Fruit fly (Drosophila melanogaster) whole organism, embryonic: Measurements from ENCODE around the gene CG31321.
A peak's percentile ranks its signal among the peaks of the same experiment; 100 is the strongest.

ENCODE experiments used
- Atf-2 ChIP-seq: fragments of 200-800 bp; sonication (Bioruptor generic); optimal IDR thresholded peaks from 2 replicates; lab custom pipeline; 2016; ENCODE audit warnings: missing biosample characterization, missing genetic modification characterization
- Bteb2 ChIP-seq: fragments of 200-800 bp; sonication (Bioruptor generic); optimal IDR thresholded peaks from 2 replicates; lab custom pipeline; 2016; ENCODE audit warnings: missing biosample characterization, missing genetic modification characterization
- CG10366 ChIP-seq: fragments of 200-800 bp; sonication (Bioruptor generic); IDR thresholded peaks from 2 replicates; pipeline ENCODE4 v1.3.6; 2022; ENCODE audit warnings: missing biosample characterization, missing genetic modification characterization
- CG10543 ChIP-seq: fragments of 200-800 bp; sonication (Bioruptor generic); optimal IDR thresholded peaks from 3 replicates; lab custom pipeline; 2017; ENCODE audit warnings: missing biosample characterization, mild to moderate bottlenecking, missing genetic modification characterization, moderate library complexity
- CG11456 ChIP-seq: fragments of 200-800 bp; sonication (Bioruptor generic); IDR thresholded peaks from 3 replicates; pipeline ENCODE4 v1.3.6; 2022; ENCODE audit warnings: missing biosample characterization, missing genetic modification characterization
- CG12236 ChIP-seq: fragments of 200-800 bp; sonication (Bioruptor generic); optimal IDR thresholded peaks from 2 replicates; lab custom pipeline; 2016; ENCODE audit warnings: missing biosample characterization, missing genetic modification characterization
- CG13296 ChIP-seq: fragments of 200-800 bp; sonication (Bioruptor generic); optimal IDR thresholded peaks from 3 replicates; lab custom pipeline; 2018; ENCODE audit warnings: missing biosample characterization, mild to moderate bottlenecking, missing genetic modification characterization
- CG13775 ChIP-seq: fragments of 200-800 bp; sonication (Bioruptor generic); optimal IDR thresholded peaks from 3 replicates; lab custom pipeline; 2017; ENCODE audit warnings: missing biosample characterization, mild to moderate bottlenecking, missing genetic modification characterization
- CG14860 ChIP-seq: fragments of 200-800 bp; sonication (Bioruptor generic); IDR thresholded peaks from 3 replicates; pipeline ENCODE4 v1.3.6; 2022; ENCODE audit warnings: missing biosample characterization, missing genetic modification characterization; ENCODE audit not compliant: partially characterized antibody
- CG17829 ChIP-seq: fragments of 200-800 bp; optimal IDR thresholded peaks from 2 replicates; lab custom pipeline; 2019; ENCODE audit warnings: missing biosample characterization, mild to moderate bottlenecking, missing genetic modification characterization, moderate library complexity
- CG1832 ChIP-seq: fragments of 200-800 bp; sonication (Bioruptor generic); optimal IDR thresholded peaks from 2 replicates; lab custom pipeline; 2017; ENCODE audit warnings: missing biosample characterization, mild to moderate bottlenecking, missing genetic modification characterization, inconsistent platforms
- CG2116 ChIP-seq: fragments of 200-800 bp; sonication (Bioruptor generic); optimal IDR thresholded peaks from 3 replicates; lab custom pipeline; 2018; ENCODE audit warnings: missing biosample characterization, mild to moderate bottlenecking, missing genetic modification characterization
- CG2202 ChIP-seq: fragments of 200-800 bp; sonication (Bioruptor generic); optimal IDR thresholded peaks from 2 replicates; lab custom pipeline; 2018; ENCODE audit warnings: missing biosample characterization, mild to moderate bottlenecking, missing genetic modification characterization
- CG32532 ChIP-seq: fragments of 200-800 bp; sonication (Bioruptor generic); IDR thresholded peaks from 2 replicates; pipeline ENCODE4 v1.3.6; 2022; ENCODE audit warnings: missing biosample characterization, missing genetic modification characterization
- CG4282 ChIP-seq: fragments of 200-800 bp; sonication (Bioruptor generic); optimal IDR thresholded peaks from 2 replicates; lab custom pipeline; 2016; ENCODE audit warnings: missing biosample characterization, missing genetic modification characterization
- CG6854 ChIP-seq: fragments of 200-800 bp; sonication (Bioruptor generic); optimal IDR thresholded peaks from 3 replicates; lab custom pipeline; 2017; ENCODE audit warnings: missing biosample characterization, mild to moderate bottlenecking, missing genetic modification characterization
- CG7357 ChIP-seq: fragments of 200-800 bp; sonication (Bioruptor generic); IDR thresholded peaks from 3 replicates; pipeline ENCODE4 v1.3.6; 2022; ENCODE audit warnings: missing biosample characterization, missing genetic modification characterization
- CG8924 ChIP-seq: fragments of 200-800 bp; optimal IDR thresholded peaks from 3 replicates; lab custom pipeline; 2019; ENCODE audit warnings: missing biosample characterization, mild to moderate bottlenecking, missing genetic modification characterization, moderate library complexity
- CG9215 ChIP-seq: fragments of 200-800 bp; sonication (Bioruptor generic); IDR thresholded peaks from 2 replicates; pipeline ENCODE4 v1.3.6; 2022; ENCODE audit warnings: missing biosample characterization, missing genetic modification characterization
- CG9876 ChIP-seq: fragments of 200-800 bp; sonication (Bioruptor generic); optimal IDR thresholded peaks from 2 replicates; lab custom pipeline; 2016; ENCODE audit warnings: missing biosample characterization, missing genetic modification characterization
- Dbx ChIP-seq: fragments of 200-800 bp; sonication (Bioruptor generic); IDR thresholded peaks from 3 replicates; pipeline ENCODE4 v1.3.6; 2022; ENCODE audit warnings: missing biosample characterization, missing genetic modification characterization
- Elba2 ChIP-seq: fragments of 200-800 bp; sonication (Bioruptor generic); optimal IDR thresholded peaks from 3 replicates; lab custom pipeline; 2016; ENCODE audit warnings: missing biosample characterization, missing genetic modification characterization
- Ets65A ChIP-seq: fragments of 200-800 bp; sonication (Bioruptor generic); peaks from one replicate; lab custom pipeline; 2016; ENCODE audit warnings: missing biosample characterization, missing genetic modification characterization
- Ets97D ChIP-seq: fragments of 200-800 bp; sonication (Bioruptor generic); optimal IDR thresholded peaks from 3 replicates; lab custom pipeline; 2016; ENCODE audit warnings: missing biosample characterization, missing genetic modification characterization
- Fer2 ChIP-seq: fragments of 200-800 bp; sonication (Bioruptor generic); optimal IDR thresholded peaks from 2 replicates; lab custom pipeline; 2018; ENCODE audit warnings: missing biosample characterization, mild to moderate bottlenecking, missing genetic modification characterization, moderate library complexity
- Hr3 ChIP-seq: fragments of 200-800 bp; sonication (Bioruptor generic); optimal IDR thresholded peaks from 3 replicates; lab custom pipeline; 2016; ENCODE audit warnings: missing biosample characterization, missing genetic modification characterization
- MESR4 ChIP-seq: fragments of 200-800 bp; sonication (Bioruptor generic); optimal IDR thresholded peaks from 2 replicates; lab custom pipeline; 2018; ENCODE audit warnings: missing biosample characterization, mild to moderate bottlenecking, missing genetic modification characterization, moderate library complexity
- Myb ChIP-seq: fragments of 200-800 bp; sonication (Bioruptor generic); optimal IDR thresholded peaks from 2 replicates; lab custom pipeline; 2016; ENCODE audit warnings: missing biosample characterization, missing genetic modification characterization
- Nf-YA ChIP-seq: fragments of 200-800 bp; sonication (Bioruptor generic); IDR thresholded peaks from 2 replicates; pipeline ENCODE4 v1.3.6; 2022; ENCODE audit warnings: missing biosample characterization, missing genetic modification characterization
- Nf-YB ChIP-seq: fragments of 200-800 bp; sonication (Bioruptor generic); optimal IDR thresholded peaks from 3 replicates; lab custom pipeline; 2019; ENCODE audit warnings: missing biosample characterization, mild to moderate bottlenecking, missing genetic modification characterization, moderate library complexity
- Scr ChIP-seq: fragments of 200-800 bp; sonication (Bioruptor generic); IDR thresholded peaks from 2 replicates; pipeline ENCODE4 v1.3.6; 2022; ENCODE audit warnings: missing biosample characterization, missing genetic modification characterization; ENCODE audit not compliant: partially characterized antibody
- aop ChIP-seq: fragments of 200-800 bp; sonication (Bioruptor generic); IDR thresholded peaks from 2 replicates; pipeline ENCODE4 v1.3.6; 2022; ENCODE audit warnings: missing biosample characterization, missing genetic modification characterization
- ara ChIP-seq: fragments of 200-800 bp; sonication (Bioruptor generic); IDR thresholded peaks from 2 replicates; pipeline ENCODE4 v1.3.6; 2022; ENCODE audit warnings: missing biosample characterization, missing genetic modification characterization
- chif ChIP-seq, 2 experiments: fragments of 200-800 bp; sonication (Bioruptor generic); optimal IDR thresholded peaks; 3 replicates each; lab custom pipeline; 2016; ENCODE audit warnings: missing biosample characterization in 2 of 2, missing genetic modification characterization in 2 of 2
- chinmo ChIP-seq: fragments of 200-800 bp; sonication (Bioruptor generic); IDR thresholded peaks from 4 replicates; pipeline ENCODE4 v1.3.6; 2022; ENCODE audit warnings: missing biosample characterization, missing genetic modification characterization; ENCODE audit not compliant: partially characterized antibody
- dimm ChIP-seq: fragments of 200-800 bp; sonication (Bioruptor generic); IDR thresholded peaks from 2 replicates; pipeline ENCODE4 v1.3.6; 2022; ENCODE audit warnings: missing biosample characterization, missing genetic modification characterization
- ems ChIP-seq: fragments of 200-800 bp; sonication (Bioruptor generic); optimal IDR thresholded peaks from 3 replicates; lab custom pipeline; 2016; ENCODE audit warnings: missing biosample characterization, missing genetic modification characterization
- fd3F ChIP-seq: fragments of 200-800 bp; sonication (Bioruptor generic); optimal IDR thresholded peaks from 2 replicates; lab custom pipeline; 2018; ENCODE audit warnings: missing biosample characterization, mild to moderate bottlenecking, missing genetic modification characterization, moderate library complexity
- grau ChIP-seq: fragments of 200-800 bp; optimal IDR thresholded peaks from 3 replicates; lab custom pipeline; 2019; ENCODE audit warnings: missing biosample characterization, mild to moderate bottlenecking, missing genetic modification characterization, moderate library complexity
- grn ChIP-seq: fragments of 200-800 bp; sonication (Bioruptor generic); optimal IDR thresholded peaks from 3 replicates; lab custom pipeline; 2017; ENCODE audit warnings: missing biosample characterization, missing genetic modification characterization
- hth ChIP-seq: fragments of >200 bp; optimal IDR thresholded peaks from 2 replicates; lab custom pipeline; 2017; ENCODE audit warnings: inconsistent platforms
- insv ChIP-seq, 2 experiments: fragments of 200-800 bp; sonication (Bioruptor generic); optimal IDR thresholded peaks; 3 replicates each; lab custom pipeline; 2016 to 2018; ENCODE audit warnings: missing biosample characterization in 2 of 2, missing genetic modification characterization in 2 of 2
- knrl ChIP-seq: fragments of 200-800 bp; sonication (Bioruptor generic); IDR thresholded peaks from 3 replicates; pipeline ENCODE4 v1.3.6; 2022; ENCODE audit warnings: missing biosample characterization, missing genetic modification characterization; ENCODE audit not compliant: partially characterized antibody
- lilli ChIP-seq: fragments of 200-800 bp; sonication (Bioruptor generic); optimal IDR thresholded peaks from 3 replicates; lab custom pipeline; 2016; ENCODE audit warnings: missing biosample characterization, missing genetic modification characterization
- lola ChIP-seq, 3 experiments: fragments of >200 bp in 2 of 3; fragments of 200-800 bp in 1 of 3; sonication (Bioruptor generic) in 1 of 3; optimal IDR thresholded peaks; 2 replicates each; lab custom pipeline; 2017 to 2019; ENCODE audit warnings: missing biosample characterization in 3 of 3, missing genetic modification characterization in 3 of 3, mild to moderate bottlenecking in 1 of 3, moderate library complexity in 1 of 3
- nmo ChIP-seq: fragments of 200-800 bp; sonication (Bioruptor generic); optimal IDR thresholded peaks from 2 replicates; lab custom pipeline; 2018; ENCODE audit warnings: missing biosample characterization, mild to moderate bottlenecking, missing genetic modification characterization, moderate library complexity
- pzg ChIP-seq: fragments of 200-800 bp; sonication (Bioruptor generic); optimal IDR thresholded peaks from 3 replicates; lab custom pipeline; 2018; ENCODE audit warnings: missing biosample characterization, mild to moderate bottlenecking, missing genetic modification characterization, moderate library complexity
- run ChIP-seq: fragments of 200-800 bp; sonication (Bioruptor generic); optimal IDR thresholded peaks from 3 replicates; lab custom pipeline; 2018; ENCODE audit warnings: missing biosample characterization, mild to moderate bottlenecking, missing genetic modification characterization
- schlank ChIP-seq: fragments of 200-800 bp; sonication (Bioruptor generic); optimal IDR thresholded peaks from 2 replicates; lab custom pipeline; 2018; ENCODE audit warnings: missing biosample characterization, mild to moderate bottlenecking, missing genetic modification characterization
- sd ChIP-seq: fragments of 200-800 bp; sonication (Bioruptor generic); optimal IDR thresholded peaks from 3 replicates; lab custom pipeline; 2018; ENCODE audit warnings: missing biosample characterization, mild to moderate bottlenecking, missing genetic modification characterization, moderate library complexity
- sug ChIP-seq: fragments of 200-800 bp; optimal IDR thresholded peaks from 2 replicates; lab custom pipeline; 2019; ENCODE audit warnings: missing biosample characterization, mild to moderate bottlenecking, missing genetic modification characterization, moderate library complexity

The CG31321 gene

DNA sequence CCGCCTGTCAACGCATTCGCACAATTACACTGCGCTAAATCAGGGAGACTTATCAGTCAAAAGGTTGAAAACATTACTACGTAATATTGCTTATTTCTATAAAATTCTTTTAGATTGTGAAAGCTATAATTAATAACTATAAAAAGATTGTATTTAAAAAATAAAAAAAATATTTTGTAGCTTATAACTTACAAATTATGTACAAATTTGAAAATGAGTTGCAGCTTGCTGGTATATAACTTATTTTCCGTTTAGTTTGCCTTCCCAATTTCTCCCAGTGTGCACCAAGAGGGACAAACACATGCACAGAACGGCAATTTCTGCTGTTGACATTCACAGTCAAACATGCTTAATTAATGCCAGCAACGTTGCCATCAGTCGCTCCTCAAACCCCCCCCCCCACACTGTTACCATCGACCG lies 43.6 kb downstream of the CG31321 start (continued):
- TF ChIP-seq grau (peak; percentile 76), CG17829 (tag; lab: Kevin White, UChicago) (peak; percentile 84), CG7357 (GFP tag; lab: Robert Waterston, UW) (peak; percentile 64; the same call in 1 of the 3 replicates), sug (tag; lab: Kevin White, UChicago) (peak; percentile 60), Myb (GFP tag; lab: Kevin White, UChicago) (no peak), MESR4 (no peak), CG10543 (GFP tag; lab: Kevin White, UChicago) (peak; percentile 56), CG4282 (GFP tag; lab: Kevin White, UChicago) (no peak), CG9215 (GFP tag; lab: Robert Waterston, UW) (peak; percentile 65), Ets65A (no peak), Atf-2 (GFP tag; lab: Kevin White, UChicago) (no peak), Bteb2 (no peak), pzg (no peak), run (tag; lab: Kevin White, UChicago) (peak; percentile 43), lilli (GFP tag; lab: Kevin White, UChicago) (peak; percentile 18), Hr3 (GFP tag; lab: Kevin White, UChicago) (peak; percentile 53), fd3F (GFP tag; lab: Kevin White, UChicago) (peak; percentile 42), Dbx (GFP tag; lab: Robert Waterston, UW) (peak; percentile 66; the same call in 2 of the 3 replicates), CG32532 (GFP tag; lab: Robert Waterston, UW) (peak; percentile 69), dimm (0 out of 2 replicates have a peak, but pooled peaks have one; percentile 5), grn (GFP tag; lab: Kevin White, UChicago) (no peak), CG8924 (tag; lab: Kevin White, UChicago) (peak; percentile 81), sd (peak; percentile 22), ems (GFP tag; lab: Kevin White, UChicago) (no peak), CG1832 (GFP tag; lab: Kevin White, UChicago) (no peak), insv (GFP tag; optimal IDR thresholded peaks at IDR 0.05; lab: Kevin White, UChicago) (no peak), chif (GFP tag; optimal IDR thresholded peaks at IDR 0.05; lab: Kevin White, UChicago) (peak in 1 of 2 experiments; percentile 1), Nf-YB (peak; percentile 24), ara (GFP tag; lab: Robert Waterston, UW) (0 out of 2 replicates have a peak, but pooled peaks have one; percentile 35), schlank (no peak), CG13296 (peak; percentile 81), lola (GFP tag; optimal IDR thresholded peaks at IDR 0.05; lab: Kevin White, UChicago) (peak in 1 of 3 experiments; percentile 48), CG12236 (GFP tag; lab: Kevin White, UChicago) (no peak), CG13775 (GFP tag; lab: Kevin White, UChicago) (peak; percentile 49), Fer2 (tag; lab: Kevin White, UChicago) (peak; percentile 70), CG2202 (tag; lab: Kevin White, UChicago) (no peak), Scr (GFP tag; lab: Robert Waterston, UW) (no peak), Nf-YA (no peak), Elba2 (no peak), CG9876 (no peak), hth (lab: Kevin White, UChicago) (no peak), Ets97D (GFP tag; lab: Kevin White, UChicago) (no peak), CG11456 (GFP tag; lab: Robert Waterston, UW) (no peak), aop (GFP tag; lab: Robert Waterston, UW) (no peak), knrl (GFP tag; lab: Robert Waterston, UW) (no peak), CG6854 (GFP tag; lab: Kevin White, UChicago) (peak; percentile 74), CG14860 (GFP tag; lab: Robert Waterston, UW) (no peak), chinmo (GFP tag; lab: Robert Waterston, UW) (no peak), CG2116 (GFP tag; lab: Kevin White, UChicago) (no peak), nmo (peak; percentile 74), CG10366 (GFP tag; lab: Robert Waterston, UW) (no peak; the same call in 1 of the 2 replicates)
